Worm (Caenorhabditis elegans): ENCODE data around the gene srg-45.

srg-45 gene

ce11 chrV:12317894-12318553 lies 10.7 kb downstream of the srg-45 start, which contains the start of the genes R04F11.5 and R04F11.2 (continued):
- TF ChIP-seq efl-1 (GFP tag; optimal IDR thresholded peaks at IDR 0.05) (peak; percentile 82), snpc-1.3 (tag; optimal IDR thresholded peaks at IDR 0.05; ENCODE audit: insufficient read depth) (peak; percentile 83), ztf-18 (tag; optimal IDR thresholded peaks at IDR 0.05) (peak; percentile 83), hsf-1 (GFP tag; IDR thresholded peaks at IDR 0.05) (0 out of 2 replicates have a peak, but pooled peaks have one; percentile 55), Y95B8A.8 (GFP tag; IDR thresholded peaks at IDR 0.05) (peak; percentile 79), hlh-26 (GFP tag; conservative IDR thresholded peaks at IDR 0.05) (no peak), F33H1.4 (GFP tag; IDR thresholded peaks at IDR 0.05) (peak; percentile 94), bed-2 (GFP tag; IDR thresholded peaks at IDR 0.05) (no peak), mcd-1 (GFP tag; IDR thresholded peaks at IDR 0.05) (peak; percentile 64), D2030.7 (GFP tag; IDR thresholded peaks at IDR 0.05) (peak; percentile 58), ceh-27 (GFP tag; optimal IDR thresholded peaks at IDR 0.05) (peak; percentile 39), snpc-4 (GFP tag; optimal IDR thresholded peaks at IDR 0.05) (no peak), snpc-4 (tag; optimal IDR thresholded peaks at IDR 0.05) (peak; percentile 31 to 66 (median 38)), lin-54 (GFP tag; optimal IDR thresholded peaks at IDR 0.05) (peak; percentile 77), C06A6.2 (GFP tag; conservative IDR thresholded peaks at IDR 0.05) (no peak), rcor-1 (GFP tag; IDR thresholded peaks at IDR 0.05) (peak; percentile 20; the same call in 1 of the 2 replicates), Y53G8AR.9 (GFP tag; conservative IDR thresholded peaks at IDR 0.05) (peak; percentile 46; the same call in 1 of the 2 replicates), attf-3 (GFP tag; conservative IDR thresholded peaks at IDR 0.05) (peak; percentile 99), lsl-1 (GFP tag; optimal IDR thresholded peaks at IDR 0.05) (peak; percentile 95), rpc-1 (optimal IDR thresholded peaks at IDR 0.05) (no peak), rpc-1 (tag; optimal IDR thresholded peaks at IDR 0.05) (no peak), F49E8.2 (tag; optimal IDR thresholded peaks at IDR 0.05; ENCODE audit: insufficient read depth) (peak; percentile 64), dpl-1 (GFP tag; optimal IDR thresholded peaks at IDR 0.05) (peak; percentile 72), mxl-1 (tag; optimal IDR thresholded peaks at IDR 0.05) (no peak), Y56A3A.18 (GFP tag; IDR thresholded peaks at IDR 0.05) (no peak), Y79H2A.3 (GFP tag; conservative IDR thresholded peaks at IDR 0.05) (no peak), xnd-1 (tag; optimal IDR thresholded peaks at IDR 0.05) (peak; percentile 40), tbp1 (GFP tag; optimal IDR thresholded peaks at IDR 0.05) (peak; percentile 60), cebp-1 (GFP tag; IDR thresholded peaks at IDR 0.05) (no peak), cebp-1 (tag; optimal IDR thresholded peaks at IDR 0.05) (peak; percentile 52), madf-8 (GFP tag; conservative IDR thresholded peaks at IDR 0.05) (peak; percentile 67), snpc-3.4 (tag; optimal IDR thresholded peaks at IDR 0.05) (peak; percentile 67), dox-1 (GFP tag; IDR thresholded peaks at IDR 0.05) (peak; percentile 79), ZK185.1 (tag; optimal IDR thresholded peaks at IDR 0.05; ENCODE audit: poor library complexity, severe bottlenecking) (peak; percentile 44), fkh-3 (tag; optimal IDR thresholded peaks at IDR 0.05) (no peak)

ce11 chrV:12320274-12320839 lies 13.1 kb downstream of the srg-45 start:
- TF ChIP-seq hlh-12 (tag; optimal IDR thresholded peaks at IDR 0.05), result no peak
- TF ChIP-seq aptf-2 (GFP tag; conservative IDR thresholded peaks at IDR 0.05), result no peak
- no peak for TF ChIP-seq nfyb-1 (GFP tag; IDR thresholded peaks at IDR 0.05)
- TF ChIP-seq lsy-27 (tag; optimal IDR thresholded peaks at IDR 0.05; ENCODE audit: borderline replicate concordance, insufficient read depth), result no peak
- no peak for TF ChIP-seq lin-54 (GFP tag; optimal IDR thresholded peaks at IDR 0.05)
- no peak for TF ChIP-seq somi-1 (GFP tag; optimal IDR thresholded peaks at IDR 0.05)
- TF ChIP-seq F52B5.7 (tag; optimal IDR thresholded peaks at IDR 0.05), result peak; percentile 20
- no peak for TF ChIP-seq rec-8 (tag; optimal IDR thresholded peaks at IDR 0.05)
- TF ChIP-seq attf-3 (GFP tag; conservative IDR thresholded peaks at IDR 0.05), result 0 out of 2 replicates have a peak, but pooled peaks have one; percentile 17
- TF ChIP-seq nhr-27 (tag; optimal IDR thresholded peaks at IDR 0.05), result no peak
- no peak for TF ChIP-seq B0035.1 (tag; optimal IDR thresholded peaks at IDR 0.05)
- TF ChIP-seq madf-6 (GFP tag; IDR thresholded peaks at IDR 0.05), result peak; percentile 56
- TF ChIP-seq madf-3 (GFP tag; IDR thresholded peaks at IDR 0.05), result no peak
- no peak for TF ChIP-seq nfya-1 (tag; optimal IDR thresholded peaks at IDR 0.05; ENCODE audit: borderline replicate concordance, insufficient read depth)

Measured in whole organism, young adult.